Fruit fly (Drosophila melanogaster) whole organism, prepupa: ENCODE results near the gene alpha-Est9.

Experiments used
- Eip93F ChIP-seq: fragments of 200-800 bp; sonication (Bioruptor generic); optimal IDR thresholded peaks from 2 replicates; lab custom pipeline; 2016; ENCODE audit warnings: missing biosample characterization, mild to moderate bottlenecking, missing genetic modification characterization
- Ets21C ChIP-seq: fragments of 200-800 bp; sonication (Bioruptor generic); optimal IDR thresholded peaks from 3 replicates; lab custom pipeline; 2016; ENCODE audit warnings: missing biosample characterization, missing genetic modification characterization

- no peak for TF ChIP-seq Ets21C (GFP tag; lab: Kevin White, UChicago)
- no peak for TF ChIP-seq Eip93F (GFP tag; lab: Kevin White, UChicago)
These were observed 30.7 kb upstream of the alpha-Est9 start for dm6 chr3R:7535606-7536005.
